Worm (Caenorhabditis elegans) whole organism, young adult: ENCODE measurements around the gene F22F7.3.

ENCODE experiments used
- B0035.1 ChIP-seq: sonication (generic microtip); optimal IDR thresholded peaks from 2 replicates; lab custom pipeline; 2016; ENCODE audit warnings: missing genetic modification characterization, mild to moderate bottlenecking, missing compliant biosample characterization, missing genotype, missing genetic modification reagents
- F33H1.4 ChIP-seq: fragments of 200-800 bp; sonication (Bioruptor generic); IDR thresholded peaks from 2 replicates; pipeline ENCODE4 v1.3.6; 2022; ENCODE audit warnings: missing genetic modification reagents, missing genetic modification characterization, missing compliant biosample characterization
- F39B2.1 ChIP-seq: fragments of 200-800 bp; sonication (Bioruptor generic); IDR thresholded peaks from 2 replicates; pipeline ENCODE4 v1.3.6; 2022; ENCODE audit warnings: missing genetic modification reagents, missing genetic modification characterization, missing compliant biosample characterization
- K11D2.4 ChIP-seq: fragments of 200-800 bp; sonication (Bioruptor generic); IDR thresholded peaks from 2 replicates; pipeline ENCODE4 v1.3.6; 2022; ENCODE audit warnings: missing genetic modification reagents, missing genetic modification characterization, missing compliant biosample characterization
- Y79H2A.3 ChIP-seq: fragments of 200-800 bp; sonication (Bioruptor generic); conservative IDR thresholded peaks from 2 replicates; pipeline ENCODE4 v1.3.6; 2022; ENCODE audit warnings: missing genetic modification reagents, missing genetic modification characterization, missing compliant biosample characterization
- Y95B8A.8 ChIP-seq: fragments of 200-800 bp; sonication (Bioruptor generic); IDR thresholded peaks from 2 replicates; pipeline ENCODE4 v1.3.6; 2022; ENCODE audit warnings: missing genetic modification reagents, missing genetic modification characterization, missing compliant biosample characterization
- ZK185.1 ChIP-seq: sonication (generic microtip); optimal IDR thresholded peaks from 2 replicates; lab custom pipeline; 2016; ENCODE audit warnings: mild to moderate bottlenecking, missing genetic modification characterization, missing compliant biosample characterization; ENCODE audit not compliant: poor library complexity, severe bottlenecking
- ama-1 ChIP-seq, 3 experiments: fragments of 150-350 bp in 1 of 3; sonication (generic microtip) in 2 of 3; optimal IDR thresholded peaks; 2 replicates each; lab custom pipeline; 2014 to 2018; ENCODE audit warnings: missing biosample characterization in 2 of 3, missing genetic modification characterization in 2 of 3, missing genetic modification reagents in 2 of 3
- aptf-2 ChIP-seq: fragments of 200-800 bp; sonication (Bioruptor generic); conservative IDR thresholded peaks from 2 replicates; pipeline ENCODE4 v1.3.6; 2022; ENCODE audit warnings: missing genetic modification reagents, missing genetic modification characterization, missing compliant biosample characterization
- aptf-3 ChIP-seq: fragments of 200-800 bp; sonication (Bioruptor generic); IDR thresholded peaks from 2 replicates; pipeline ENCODE4 v1.3.6; 2022; ENCODE audit warnings: missing genetic modification characterization, missing compliant biosample characterization
- athp-1 ChIP-seq: sonication (generic microtip); optimal IDR thresholded peaks from 2 replicates; lab custom pipeline; 2017; ENCODE audit warnings: mild to moderate bottlenecking, missing genetic modification characterization, missing compliant biosample characterization
- attf-6 ChIP-seq: fragments of 200-800 bp; sonication (Bioruptor generic); IDR thresholded peaks from 2 replicates; pipeline ENCODE4 v1.3.6; 2022; ENCODE audit warnings: missing genetic modification reagents, missing genetic modification characterization, missing compliant biosample characterization
- cebp-1 ChIP-seq, 2 experiments: fragments of 200-800 bp in 1 of 2; sonication (Bioruptor generic) in 1 of 2; sonication (generic microtip) in 1 of 2; IDR thresholded peaks in 1 of 2; optimal IDR thresholded peaks in 1 of 2; 2 replicates each; pipeline versions ENCODE4 v1.3.6 to Lab custom; 2017 to 2022; ENCODE audit warnings: missing compliant biosample characterization in 2 of 2, missing genetic modification characterization in 2 of 2, mild to moderate bottlenecking in 1 of 2, missing genetic modification reagents in 1 of 2, moderate library complexity in 1 of 2
- ceh-40 ChIP-seq: fragments of 200-800 bp; sonication (Bioruptor generic); IDR thresholded peaks from 2 replicates; pipeline ENCODE4 v1.3.6; 2022; ENCODE audit warnings: missing genetic modification characterization, missing compliant biosample characterization
- dox-1 ChIP-seq: fragments of 200-800 bp; sonication (Bioruptor generic); IDR thresholded peaks from 2 replicates; pipeline ENCODE4 v1.3.6; 2022; ENCODE audit warnings: missing genetic modification reagents, missing genetic modification characterization, missing compliant biosample characterization
- efl-1 ChIP-seq: fragments of 150-350 bp; optimal IDR thresholded peaks from 2 replicates; lab custom pipeline; 2014; ENCODE audit warnings: missing biosample characterization, missing genetic modification reagents, missing genetic modification characterization
- egl-18 ChIP-seq: fragments of 200-800 bp; sonication (Bioruptor generic); IDR thresholded peaks from 2 replicates; pipeline ENCODE4 v1.3.6; 2022; ENCODE audit warnings: missing genetic modification reagents, missing genetic modification characterization, missing compliant biosample characterization
- egrh-3 ChIP-seq: fragments of 200-800 bp; sonication (Bioruptor generic); IDR thresholded peaks from 2 replicates; pipeline ENCODE4 v1.3.6; 2022; ENCODE audit warnings: missing genetic modification reagents, missing genetic modification characterization, missing compliant biosample characterization
- ekl-4 ChIP-seq: fragments of 200-800 bp; sonication (Bioruptor generic); IDR thresholded peaks from 2 replicates; pipeline ENCODE4 v1.3.6; 2022; ENCODE audit warnings: missing genetic modification reagents, missing genetic modification characterization, missing compliant biosample characterization
- hmg-20 ChIP-seq: fragments of 200-800 bp; sonication (Bioruptor generic); IDR thresholded peaks from 2 replicates; pipeline ENCODE4 v1.3.6; 2022; ENCODE audit warnings: missing genetic modification reagents, missing genetic modification characterization, missing compliant biosample characterization
- lag-1 ChIP-seq: fragments of 200-800 bp; sonication (Bioruptor generic); IDR thresholded peaks from 2 replicates; pipeline ENCODE4 v1.3.6; 2022; ENCODE audit warnings: missing genetic modification reagents, missing genetic modification characterization, missing compliant biosample characterization
- lin-26 ChIP-seq: fragments of 200-800 bp; sonication (Bioruptor generic); IDR thresholded peaks from 2 replicates; pipeline ENCODE4 v1.3.6; 2022; ENCODE audit warnings: missing genetic modification reagents, missing genetic modification characterization, missing compliant biosample characterization
- madf-10 ChIP-seq: sonication (generic microtip); optimal IDR thresholded peaks from 2 replicates; lab custom pipeline; 2016; ENCODE audit warnings: mild to moderate bottlenecking, missing genetic modification characterization, missing compliant biosample characterization
- madf-3 ChIP-seq: fragments of 200-800 bp; sonication (Bioruptor generic); IDR thresholded peaks from 2 replicates; pipeline ENCODE4 v1.3.6; 2022; ENCODE audit warnings: missing genetic modification reagents, missing genetic modification characterization, missing compliant biosample characterization
- madf-6 ChIP-seq: fragments of 200-800 bp; sonication (Bioruptor generic); IDR thresholded peaks from 2 replicates; pipeline ENCODE4 v1.3.6; 2022; ENCODE audit warnings: missing genetic modification reagents, missing genetic modification characterization, missing compliant biosample characterization
- mel-28 ChIP-seq: sonication (generic microtip); optimal IDR thresholded peaks from 2 replicates; lab custom pipeline; 2016; ENCODE audit warnings: borderline replicate concordance, mild to moderate bottlenecking, missing genetic modification characterization, missing compliant biosample characterization
- mxl-1 ChIP-seq: sonication (generic microtip); optimal IDR thresholded peaks from 2 replicates; lab custom pipeline; 2016; ENCODE audit warnings: missing genetic modification characterization, missing compliant biosample characterization
- nhr-179 ChIP-seq: sonication (generic microtip); optimal IDR thresholded peaks from 2 replicates; lab custom pipeline; 2016; ENCODE audit warnings: mild to moderate bottlenecking, missing genetic modification characterization, missing compliant biosample characterization
- repo-1 ChIP-seq: sonication (generic microtip); optimal IDR thresholded peaks from 2 replicates; lab custom pipeline; 2017; ENCODE audit warnings: mild to moderate bottlenecking, missing genetic modification characterization, missing compliant biosample characterization
- rpc-1 ChIP-seq, 2 experiments: fragments of 150-350 bp in 1 of 2; sonication (generic microtip) in 1 of 2; optimal IDR thresholded peaks; 2 replicates each; lab custom pipeline; 2014 to 2018; ENCODE audit warnings: missing biosample characterization in 1 of 2, missing genetic modification characterization in 1 of 2, missing genetic modification reagents in 1 of 2, missing genotype in 1 of 2
- snpc-1.3 ChIP-seq: sonication (generic microtip); optimal IDR thresholded peaks from 2 replicates; lab custom pipeline; 2017; ENCODE audit warnings: missing genetic modification characterization, mild to moderate bottlenecking, missing compliant biosample characterization, antibody characterized with exemption, moderate library complexity, missing genotype, missing genetic modification reagents; ENCODE audit not compliant: insufficient read depth
- snpc-3.4 ChIP-seq: sonication (generic microtip); optimal IDR thresholded peaks from 2 replicates; lab custom pipeline; 2017; ENCODE audit warnings: missing genetic modification characterization, mild to moderate bottlenecking, missing compliant biosample characterization, antibody characterized with exemption, moderate library complexity, missing genotype, missing genetic modification reagents
- snpc-4 ChIP-seq, 5 experiments: fragments of 150-350 bp in 1 of 5; sonication (generic microtip) in 4 of 5; optimal IDR thresholded peaks; 2 replicates each; lab custom pipeline; 2014 to 2018; ENCODE audit warnings: missing genetic modification characterization in 5 of 5, missing biosample characterization in 3 of 5, antibody characterized with exemption in 2 of 5, mild to moderate bottlenecking in 2 of 5, missing compliant biosample characterization in 2 of 5, missing genotype in 2 of 5, moderate library complexity in 2 of 5, missing genetic modification reagents in 1 of 5
- sptf-2 ChIP-seq: fragments of 200-800 bp; sonication (Bioruptor generic); optimal IDR thresholded peaks from 2 replicates; lab custom pipeline; 2018; ENCODE audit warnings: mild to moderate bottlenecking, missing genetic modification characterization, missing compliant biosample characterization
- tbp1 ChIP-seq: fragments of 200-800 bp; sonication (Bioruptor generic); optimal IDR thresholded peaks from 2 replicates; lab custom pipeline; 2018; ENCODE audit warnings: mild to moderate bottlenecking, missing genetic modification characterization, missing compliant biosample characterization
- tbx-9 ChIP-seq: sonication (generic microtip); optimal IDR thresholded peaks from 2 replicates; lab custom pipeline; 2016; ENCODE audit warnings: borderline replicate concordance, missing genetic modification characterization, inconsistent platforms, missing compliant biosample characterization
- zfh-2 ChIP-seq: fragments of 200-800 bp; sonication (Bioruptor generic); conservative IDR thresholded peaks from 2 replicates; pipeline ENCODE4 v1.3.6; 2022; ENCODE audit warnings: missing genetic modification reagents, missing genetic modification characterization, missing compliant biosample characterization
- ztf-25 ChIP-seq: fragments of 200-800 bp; sonication (Bioruptor generic); IDR thresholded peaks from 2 replicates; pipeline ENCODE4 v1.3.6; 2022; ENCODE audit warnings: missing genetic modification reagents, missing genetic modification characterization, missing compliant biosample characterization

F22F7.3 gene

ce11 chrV:2067985-2068499 lies 42.4 kb upstream of the F22F7.3 start, which contains the start of gene lbp-9 (continued):
- TF ChIP-seq Y95B8A.8 (GFP tag; lab: Robert Waterston, UW) (peak; percentile 42; the same call in 1 of the 2 replicates), hmg-20 (GFP tag; lab: Robert Waterston, UW) (no peak), snpc-4 (GFP tag; optimal IDR thresholded peaks at IDR 0.05; lab: Kevin White, UChicago) (no peak), snpc-4 (tag; optimal IDR thresholded peaks at IDR 0.05; lab: Kevin White, UChicago) (peak in 1 of 4 experiments; percentile 12), Y79H2A.3 (GFP tag; lab: Robert Waterston, UW) (peak; percentile 71; the same call in 1 of the 2 replicates), egrh-3 (GFP tag; lab: Robert Waterston, UW) (peak; percentile 41), attf-6 (GFP tag; lab: Robert Waterston, UW) (no peak)
- TF ChIP-seq, all 124 proteins: peak for 32

ce11 chrV:2068728-2069443 lies 41.6 kb upstream of the F22F7.3 start:
- TF ChIP-seq B0035.1 (tag; lab: Kevin White, UChicago) (no peak), mxl-1 (tag; lab: Kevin White, UChicago) (peak; percentile 8), attf-6 (GFP tag; lab: Robert Waterston, UW) (0 out of 2 replicates have a peak, but pooled peaks have one; percentile 40), snpc-3.4 (peak; percentile 13), madf-6 (peak; percentile 50), mel-28 (no peak), K11D2.4 (GFP tag; lab: Robert Waterston, UW) (no peak), sptf-2 (GFP tag; lab: Kevin White, UChicago) (no peak), lin-26 (GFP tag; lab: Robert Waterston, UW) (peak; percentile 7; the same call in 1 of the 2 replicates), ekl-4 (GFP tag; lab: Robert Waterston, UW) (peak; percentile 58), madf-3 (GFP tag; lab: Robert Waterston, UW) (peak; percentile 52; the same call in 1 of the 2 replicates), dox-1 (peak; percentile 32; the same call in 1 of the 2 replicates), F33H1.4 (GFP tag; lab: Robert Waterston, UW) (0 out of 2 replicates have a peak, but pooled peaks have one; percentile 7), lag-1 (no peak), tbp1 (GFP tag; lab: Kevin White, UChicago) (peak; percentile 8), aptf-2 (no peak), snpc-1.3 (tag; lab: Kevin White, UChicago) (peak; percentile 28), zfh-2 (peak; percentile 62)

- TF ChIP-seq cebp-1 (GFP tag; IDR thresholded peaks at IDR 0.05; lab: Robert Waterston, UW) = no peak
- TF ChIP-seq cebp-1 (tag; optimal IDR thresholded peaks at IDR 0.05; lab: Kevin White, UChicago) = no peak
- no peak for TF ChIP-seq madf-10 (tag; lab: Kevin White, UChicago)
- TF ChIP-seq ekl-4 (GFP tag; lab: Robert Waterston, UW) = no peak
- TF ChIP-seq rpc-1 (optimal IDR thresholded peaks at IDR 0.05; lab: Kevin White, UChicago) = no peak
- TF ChIP-seq rpc-1 (tag; optimal IDR thresholded peaks at IDR 0.05; lab: Kevin White, UChicago) = no peak
- no peak for TF ChIP-seq F39B2.1 (GFP tag; lab: Robert Waterston, UW)
- TF ChIP-seq nhr-179 (tag; lab: Kevin White, UChicago) = no peak
- no peak for TF ChIP-seq snpc-4 (GFP tag; optimal IDR thresholded peaks at IDR 0.05; lab: Kevin White, UChicago)
- no peak for TF ChIP-seq snpc-4 (tag; optimal IDR thresholded peaks at IDR 0.05; lab: Kevin White, UChicago)
- TF ChIP-seq ama-1 (optimal IDR thresholded peaks at IDR 0.05; lab: Kevin White, UChicago) = no peak
- no peak for TF ChIP-seq ama-1 (GFP tag; optimal IDR thresholded peaks at IDR 0.05; lab: Kevin White, UChicago)
- TF ChIP-seq ZK185.1 = no peak
- no peak for TF ChIP-seq egl-18 (GFP tag; lab: Robert Waterston, UW)
- TF ChIP-seq tbx-9 (tag; lab: Kevin White, UChicago) = no peak
- no peak for TF ChIP-seq B0035.1 (tag; lab: Kevin White, UChicago)
- no peak for TF ChIP-seq ceh-40
- TF ChIP-seq aptf-3 (GFP tag; lab: Robert Waterston, UW) = no peak
- TF ChIP-seq athp-1 (tag; lab: Kevin White, UChicago) = no peak
- no peak for TF ChIP-seq repo-1 (tag; lab: Kevin White, UChicago)
- TF ChIP-seq Y95B8A.8 (GFP tag; lab: Robert Waterston, UW) = no peak
- TF ChIP-seq ztf-25 (GFP tag; lab: Robert Waterston, UW) = no peak
- TF ChIP-seq efl-1 (GFP tag; lab: Kevin White, UChicago) = no peak
These were observed 37.7 kb upstream of the F22F7.3 start, which contains the start of gene Y40B10A.9 for ce11 chrV:2072807-2073206. Y40B10A.9 (minus strand) TSS chrV:2072907.
